Worm (Caenorhabditis elegans) whole organism, early embryonic: ENCODE results near the gene clec-19.
"Not testable (repeated sequence)": the region's sequence is repeated elsewhere in the genome, so short reads cannot be mapped to it uniquely, and the experiment has no call there.

Source experiments
- B0310.2 ChIP-seq: sonication (generic microtip); optimal IDR thresholded peaks from 2 replicates; lab custom pipeline; 2016; ENCODE audit warnings: mild to moderate bottlenecking, missing genetic modification characterization, missing compliant biosample characterization
- F13C5.2 ChIP-seq: sonication (generic microtip); optimal IDR thresholded peaks from 2 replicates; lab custom pipeline; 2017; ENCODE audit warnings: mild to moderate bottlenecking, missing genetic modification characterization, inconsistent platforms, missing compliant biosample characterization
- aly-1 ChIP-seq: sonication (generic microtip); optimal IDR thresholded peaks from 2 replicates; lab custom pipeline; 2016; ENCODE audit warnings: missing genetic modification characterization, missing compliant biosample characterization
- ama-1 ChIP-seq: fragments of 150-350 bp; optimal IDR thresholded peaks from 2 replicates; lab custom pipeline; 2014
- ceh-13 ChIP-seq: fragments of 200-800 bp; sonication (Bioruptor generic); optimal IDR thresholded peaks from 2 replicates; lab custom pipeline; 2018; ENCODE audit warnings: mild to moderate bottlenecking, missing genetic modification characterization, missing compliant biosample characterization
- ceh-36 ChIP-seq: sonication (generic microtip); optimal IDR thresholded peaks from 2 replicates; lab custom pipeline; 2016; ENCODE audit warnings: missing genetic modification characterization, inconsistent platforms, missing compliant biosample characterization
- ets-7 ChIP-seq: sonication (generic microtip); optimal IDR thresholded peaks from 2 replicates; lab custom pipeline; 2016; ENCODE audit warnings: missing genotype, missing genetic modification characterization, missing compliant biosample characterization
- flt-1 ChIP-seq: fragments of 200-800 bp; sonication (Bioruptor generic); IDR thresholded peaks from 2 replicates; pipeline ENCODE4 v1.3.6; 2022; ENCODE audit warnings: missing genetic modification characterization, missing compliant biosample characterization
- hmbx-1 ChIP-seq: sonication (generic microtip); optimal IDR thresholded peaks from 2 replicates; lab custom pipeline; 2016; ENCODE audit warnings: mild to moderate bottlenecking, missing genetic modification characterization, missing compliant biosample characterization
- hmg-4 ChIP-seq: fragments of 200-800 bp; sonication (Bioruptor generic); optimal IDR thresholded peaks from 2 replicates; lab custom pipeline; 2018; ENCODE audit warnings: mild to moderate bottlenecking, missing genetic modification characterization, missing compliant biosample characterization
- hnd-1 ChIP-seq: sonication (generic microtip); optimal IDR thresholded peaks from 2 replicates; lab custom pipeline; 2016; ENCODE audit warnings: missing genetic modification characterization, missing compliant biosample characterization
- pes-1 ChIP-seq: fragments of 200-800 bp; sonication (Bioruptor generic); IDR thresholded peaks from 2 replicates; pipeline ENCODE4 v1.3.6; 2022; ENCODE audit warnings: missing genetic modification reagents, missing genetic modification characterization, missing compliant biosample characterization
- scrt-1 ChIP-seq: fragments of 200-800 bp; sonication (Bioruptor generic); IDR thresholded peaks from 2 replicates; pipeline ENCODE4 v1.3.6; 2022; ENCODE audit warnings: missing genetic modification characterization, missing compliant biosample characterization
- sea-1 ChIP-seq: fragments of 200-800 bp; sonication (Bioruptor generic); conservative IDR thresholded peaks from 2 replicates; pipeline ENCODE4 v1.3.6; 2022; ENCODE audit warnings: missing genetic modification characterization, missing compliant biosample characterization
- tbx-11 ChIP-seq: fragments of 200-800 bp; sonication (Bioruptor generic); IDR thresholded peaks from 2 replicates; pipeline ENCODE4 v1.3.6; 2022; ENCODE audit warnings: missing genetic modification characterization, missing compliant biosample characterization
- tbx-37 ChIP-seq: fragments of 200-800 bp; sonication (Bioruptor generic); conservative IDR thresholded peaks from 2 replicates; pipeline ENCODE4 v1.3.6; 2022; ENCODE audit warnings: missing genetic modification reagents, missing genetic modification characterization, missing compliant biosample characterization
- tra-4 ChIP-seq: sonication (generic microtip); optimal IDR thresholded peaks from 2 replicates; lab custom pipeline; 2017; ENCODE audit warnings: missing genetic modification characterization, missing compliant biosample characterization

clec-19 gene

ce11 chrII:1771347-1771746 is 27.1 kb downstream of the clec-19 start, which contains the start of gene math-26:
TSS of gene math-26 (plus strand) at chrII:1771647.
- TF ChIP-seq tbx-37 (GFP tag; lab: Robert Waterston, UW); pes-1 (GFP tag; lab: Robert Waterston, UW); ceh-36 (tag; lab: Kevin White, UChicago): not testable (repeated sequence)

- TF ChIP-seq hnd-1 = no peak
Measured at ce11 chrII:1771785-1772184, 27.5 kb downstream of the clec-19 start, which contains the start of gene math-3. TSS of gene math-3 (plus strand) at chrII:1772085.

- TF ChIP-seq pes-1, scrt-1, tbx-37 (GFP tag; lab: Robert Waterston, UW): not testable (repeated sequence)
Measured at ce11 chrII:1775234-1775633, 31.0 kb downstream of the clec-19 start, which contains the start of gene F36H5.14. TSS of gene F36H5.14 (plus strand) at chrII:1775534.

- no peak for TF ChIP-seq hmg-4 (GFP tag; lab: Kevin White, UChicago)
- TF ChIP-seq ceh-13 = no peak
- TF ChIP-seq tra-4 = no peak
- TF ChIP-seq hmbx-1 (tag; lab: Kevin White, UChicago) = no peak
- TF ChIP-seq hnd-1 = no peak
- no peak for TF ChIP-seq B0310.2 (tag; lab: Kevin White, UChicago)
- no peak for TF ChIP-seq tbx-11
- no peak for TF ChIP-seq pes-1 (GFP tag; lab: Robert Waterston, UW)
Measured at ce11 chrII:1782474-1782873, 38.2 kb downstream of the clec-19 start, which contains the start of gene math-4. TSS of gene math-4 (minus strand) at chrII:1782574.

ce11 chrII:1784799-1785198 is 40.5 kb downstream of the clec-19 start, which contains the start of gene C08F1.11:
TSS of gene C08F1.11 (minus strand) at chrII:1784899.
- TF ChIP-seq tbx-11 (no peak), aly-1 (tag; lab: Kevin White, UChicago) (no peak), hnd-1 (no peak), pes-1 (GFP tag; lab: Robert Waterston, UW) (no peak), hmbx-1 (tag; lab: Kevin White, UChicago) (no peak), hmg-4 (GFP tag; lab: Kevin White, UChicago) (no peak), scrt-1 (GFP tag; lab: Robert Waterston, UW) (no peak), flt-1 (no peak), B0310.2 (tag; lab: Kevin White, UChicago) (no peak), F13C5.2 (no peak), ets-7 (tag; lab: Kevin White, UChicago) (no peak), ceh-36 (tag; lab: Kevin White, UChicago) (no peak), sea-1 (GFP tag; lab: Robert Waterston, UW) (no peak), tra-4 (no peak), ama-1 (lab: Kevin White, UChicago) (no peak), ceh-13 (no peak), tbx-37 (GFP tag; lab: Robert Waterston, UW) (no peak)

- TF ChIP-seq hmg-4 (GFP tag; lab: Kevin White, UChicago) (no peak), ceh-13 (no peak), ets-7 (tag; lab: Kevin White, UChicago) (no peak), hmbx-1 (tag; lab: Kevin White, UChicago) (no peak), B0310.2 (tag; lab: Kevin White, UChicago) (no peak), tra-4 (no peak), ama-1 (lab: Kevin White, UChicago) (no peak), tbx-37 (GFP tag; lab: Robert Waterston, UW) (no peak), aly-1 (tag; lab: Kevin White, UChicago) (no peak), tbx-11 (no peak), flt-1 (no peak), pes-1 (GFP tag; lab: Robert Waterston, UW) (no peak)
Measured at ce11 chrII:1786209-1786608, 41.9 kb downstream of the clec-19 start, which contains the start of gene C08F1.10. TSS of gene C08F1.10 (minus strand) at chrII:1786309.

- TF ChIP-seq ama-1 (lab: Kevin White, UChicago) = no peak
- no peak for TF ChIP-seq tbx-37 (GFP tag; lab: Robert Waterston, UW)
- TF ChIP-seq hmg-4 (GFP tag; lab: Kevin White, UChicago) = no peak
- no peak for TF ChIP-seq scrt-1 (GFP tag; lab: Robert Waterston, UW)
- no peak for TF ChIP-seq ets-7 (tag; lab: Kevin White, UChicago)
- TF ChIP-seq tra-4 = no peak
- TF ChIP-seq pes-1 (GFP tag; lab: Robert Waterston, UW) = no peak
- TF ChIP-seq hmbx-1 (tag; lab: Kevin White, UChicago) = no peak
- TF ChIP-seq B0310.2 (tag; lab: Kevin White, UChicago) = no peak
- TF ChIP-seq F13C5.2 = no peak
- TF ChIP-seq hnd-1 = no peak
- TF ChIP-seq sea-1 (GFP tag; lab: Robert Waterston, UW) = no peak
- TF ChIP-seq ceh-36 (tag; lab: Kevin White, UChicago) = no peak
- no peak for TF ChIP-seq aly-1 (tag; lab: Kevin White, UChicago)
Measured at ce11 chrII:1787208-1787607, 42.9 kb downstream of the clec-19 start.

- TF ChIP-seq tra-4 (no peak), aly-1 (tag; lab: Kevin White, UChicago) (no peak), tbx-11 (no peak), hmbx-1 (tag; lab: Kevin White, UChicago) (no peak), scrt-1 (GFP tag; lab: Robert Waterston, UW) (no peak), hmg-4 (GFP tag; lab: Kevin White, UChicago) (no peak), F13C5.2 (no peak), hnd-1 (no peak), sea-1 (GFP tag; lab: Robert Waterston, UW) (no peak), ceh-36 (tag; lab: Kevin White, UChicago) (no peak)
Measured at ce11 chrII:1788087-1788486, 43.8 kb downstream of the clec-19 start, which contains the start of the genes C08F1.6 and fbxb-13. TSS of gene C08F1.6 (minus strand) at chrII:1788187. TSS of gene fbxb-13 (plus strand) at chrII:1788277.
